Fruit fly (Drosophila melanogaster): ENCODE data around the gene Cox17.

Gene Cox17

DNA sequence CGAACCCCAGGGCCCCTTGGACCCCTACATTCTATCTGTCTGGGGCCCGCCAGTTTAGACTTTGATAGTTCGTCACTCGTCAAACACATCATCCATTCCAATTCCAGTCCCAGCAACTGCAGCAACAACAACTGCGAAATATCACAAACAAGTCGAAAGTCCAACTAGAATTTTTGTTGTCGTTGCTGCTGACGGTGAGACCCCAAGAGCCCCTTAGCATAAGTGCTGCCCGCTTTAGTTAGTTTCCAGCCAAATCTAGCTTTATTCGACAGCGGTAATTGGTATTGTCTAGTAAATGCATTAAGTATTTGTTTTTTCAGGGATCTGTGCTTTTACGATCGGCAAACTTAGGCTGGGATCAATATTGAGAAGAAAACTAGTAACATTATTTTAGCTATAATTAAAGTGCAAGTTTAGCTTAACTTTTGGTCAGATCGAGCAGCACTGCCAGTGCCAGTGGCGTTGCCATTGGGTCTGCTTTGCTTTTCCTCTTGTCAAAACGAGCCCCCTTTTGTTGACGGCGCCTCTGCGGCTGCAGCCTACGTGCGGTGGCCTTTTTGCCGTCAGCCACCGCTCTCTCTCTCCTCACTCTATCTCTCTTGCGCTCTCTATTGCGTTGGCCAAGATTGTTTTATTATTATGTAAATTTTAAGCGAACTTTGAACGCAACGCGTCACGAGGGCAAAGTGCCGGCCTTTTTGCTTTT lies 9.7 kb downstream of the Cox17 start (continued):
- TF ChIP-seq CG34376 (GFP tag; optimal IDR thresholded peaks at IDR 0.05) (peak; percentile 95), CG9609 (GFP tag; optimal IDR thresholded peaks at IDR 0.05) (peak; percentile 89), CG17359 (tag; optimal IDR thresholded peaks at IDR 0.05) (peak; percentile 84), eve (GFP tag; optimal IDR thresholded peaks at IDR 0.05) (peak in 1 of 2 experiments; percentile 95), GATAe (GFP tag; conservative IDR thresholded peaks at IDR 0.05) (peak; percentile 47; the same call in 1 of the 2 replicates), ssp (GFP tag; IDR thresholded peaks at IDR 0.05) (peak; percentile 77), dmrt99B (tag; optimal IDR thresholded peaks at IDR 0.05) (peak; percentile 91), dimm (GFP tag; IDR thresholded peaks at IDR 0.05) (peak; percentile 66; the same call in 1 of the 2 replicates), CG10431 (GFP tag; optimal IDR thresholded peaks at IDR 0.05) (peak; percentile 32), CG9437 (GFP tag; optimal IDR thresholded peaks at IDR 0.05) (peak; percentile 65), jing (GFP tag; optimal IDR thresholded peaks at IDR 0.05) (peak; percentile 71), CG16779 (GFP tag; IDR thresholded peaks at IDR 0.05) (peak; percentile 92), Hsf (GFP tag; optimal IDR thresholded peaks at IDR 0.05) (peak; percentile 91), zfh1 (GFP tag; IDR thresholded peaks at IDR 0.05) (peak; percentile 90), CG12219 (GFP tag; optimal IDR thresholded peaks at IDR 0.05) (peak; percentile 85), fd96Cb (tag; optimal IDR thresholded peaks at IDR 0.05) (peak; percentile 80), Sry-β (GFP tag; optimal IDR thresholded peaks at IDR 0.05) (peak; percentile 97), hth (optimal IDR thresholded peaks at IDR 0.05) (no peak), B-H1 (GFP tag; IDR thresholded peaks at IDR 0.05) (peak; percentile 82), CG11247 (GFP tag; IDR thresholded peaks at IDR 0.05) (peak; percentile 90), wor (GFP tag; IDR thresholded peaks at IDR 0.05) (peak; percentile 66), CG4854 (GFP tag; optimal IDR thresholded peaks at IDR 0.05) (peak; percentile 79), pita (GFP tag; optimal IDR thresholded peaks at IDR 0.05) (no peak), zen (tag; optimal IDR thresholded peaks at IDR 0.05) (peak; percentile 40), CG11696 (GFP tag; IDR thresholded peaks at IDR 0.05) (peak; percentile 66), CG17829 (tag; optimal IDR thresholded peaks at IDR 0.05) (peak; percentile 81), MESR4 (GFP tag; optimal IDR thresholded peaks at IDR 0.05) (no peak), CG10267 (tag; optimal IDR thresholded peaks at IDR 0.05) (peak; percentile 77), Doc3 (GFP tag; IDR thresholded peaks at IDR 0.05; ENCODE audit: partially characterized antibody) (no peak), Lim3 (GFP tag; IDR thresholded peaks at IDR 0.05) (no peak), D19A (tag; optimal IDR thresholded peaks at IDR 0.05) (peak; percentile 80), aop (GFP tag; IDR thresholded peaks at IDR 0.05) (peak; percentile 86), CG14050 (GFP tag; IDR thresholded peaks at IDR 0.05) (peak; percentile 70), gsb (GFP tag; IDR thresholded peaks at IDR 0.05) (peak; percentile 71), CG12104 (GFP tag; optimal IDR thresholded peaks at IDR 0.05) (peak; percentile 84), Fer2 (tag; optimal IDR thresholded peaks at IDR 0.05) (peak; percentile 67), Sin3A (optimal IDR thresholded peaks at IDR 0.05) (no peak), Myb (GFP tag; optimal IDR thresholded peaks at IDR 0.05) (peak; percentile 79), Six4 (GFP tag; optimal IDR thresholded peaks at IDR 0.05) (peak; percentile 78), shn (GFP tag; optimal IDR thresholded peaks at IDR 0.05) (peak; percentile 96), row (GFP tag; IDR thresholded peaks at IDR 0.05) (peak; percentile 98), Adf1 (GFP tag; IDR thresholded peaks at IDR 0.05) (peak; percentile 62), CG12299 (tag; optimal IDR thresholded peaks at IDR 0.05) (peak; percentile 60), CG11093 (GFP tag; IDR thresholded peaks at IDR 0.05) (peak; percentile 87), CG2202 (tag; optimal IDR thresholded peaks at IDR 0.05) (peak; percentile 64), crc (GFP tag; optimal IDR thresholded peaks at IDR 0.05) (peak; percentile 93), CG9215 (GFP tag; IDR thresholded peaks at IDR 0.05) (peak; percentile 81), CG8478 (optimal IDR thresholded peaks at IDR 0.05) (no peak), CG7745 (tag; optimal IDR thresholded peaks at IDR 0.05) (no peak), cad (GFP tag; optimal IDR thresholded peaks at IDR 0.05) (no peak), CG7928 (GFP tag; optimal IDR thresholded peaks at IDR 0.05) (peak; percentile 64), ems (GFP tag; optimal IDR thresholded peaks at IDR 0.05) (peak; percentile 91)

Measured in whole organism, embryonic.